Worm (Caenorhabditis elegans): Measurements from ENCODE around the gene gldi-11.

ce11 chrII:4931286-4931685 lies 14.3 kb downstream of the gldi-11 start:
- no peak for TF ChIP-seq mdl-1 (tag; optimal IDR thresholded peaks at IDR 0.05)
- no peak for TF ChIP-seq ztf-11 (tag; optimal IDR thresholded peaks at IDR 0.05)
- no peak for TF ChIP-seq ceh-16 (tag; optimal IDR thresholded peaks at IDR 0.05)
- TF ChIP-seq nhr-25 (tag; optimal IDR thresholded peaks at IDR 0.05) = no peak
- TF ChIP-seq daf-12 (tag; optimal IDR thresholded peaks at IDR 0.05) = no peak
- no peak for TF ChIP-seq lin-39 (tag; optimal IDR thresholded peaks at IDR 0.05)
- no peak for TF ChIP-seq lin-15B (tag; optimal IDR thresholded peaks at IDR 0.05)
- no peak for TF ChIP-seq unc-62 (GFP tag; optimal IDR thresholded peaks at IDR 0.05)
- no peak for TF ChIP-seq fkh-10 (GFP tag; optimal IDR thresholded peaks at IDR 0.05)
- TF ChIP-seq ceh-82 (tag; optimal IDR thresholded peaks at IDR 0.05) = no peak
- no peak for TF ChIP-seq skn-1 (tag; optimal IDR thresholded peaks at IDR 0.05)
- TF ChIP-seq nhr-11 (tag; optimal IDR thresholded peaks at IDR 0.05) = no peak
